Fruit fly (Drosophila melanogaster) whole organism, adult: ENCODE measurements around the gene CdGAPr.

Experiments
- Clk ChIP-seq: fragments of 200-800 bp; sonication (Bioruptor generic); optimal IDR thresholded peaks from 2 replicates; lab custom pipeline; 2017; ENCODE audit warnings: missing biosample characterization, missing genetic modification characterization
- Hr96 ChIP-seq: fragments of 200-800 bp; sonication (Bioruptor generic); optimal IDR thresholded peaks from 2 replicates; lab custom pipeline; 2016; ENCODE audit warnings: missing biosample characterization, missing genetic modification characterization
- cic ChIP-seq: fragments of 200-800 bp; sonication (Bioruptor generic); optimal IDR thresholded peaks from 2 replicates; lab custom pipeline; 2017; ENCODE audit warnings: missing biosample characterization, mild to moderate bottlenecking, missing genetic modification characterization, moderate library complexity

DNA sequence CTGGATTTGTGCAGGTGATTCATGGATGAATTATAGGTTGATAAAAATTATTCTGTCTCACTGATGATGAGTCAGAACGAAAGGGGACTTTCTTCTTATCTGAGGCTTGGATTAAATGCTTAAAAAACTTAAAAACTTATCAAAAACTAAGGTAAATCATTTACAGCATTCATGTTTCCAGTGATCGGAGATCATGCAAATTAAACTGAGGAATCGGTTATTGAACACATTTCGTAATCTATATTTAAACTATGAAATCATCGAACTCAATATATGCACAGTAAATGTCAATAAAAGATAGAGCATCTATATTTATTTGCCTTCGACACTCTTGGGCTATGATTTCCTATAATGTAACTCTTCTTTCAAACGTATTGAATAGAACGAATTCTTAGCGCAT, 3.8 kb downstream of the CdGAPr start:
- TF ChIP-seq cic (GFP tag; lab: Kevin White, UChicago) = no peak
- TF ChIP-seq Hr96 = no peak
- TF ChIP-seq Clk = no peak
